Fruit fly (Drosophila melanogaster) whole organism, adult: ENCODE measurements around the gene CG5149.

Experiments
- CG1620 ChIP-seq: fragments of 200-800 bp; sonication (Bioruptor generic); optimal IDR thresholded peaks from 2 replicates; lab custom pipeline; 2016; ENCODE audit warnings: missing biosample characterization, missing genetic modification characterization
- CG33017 ChIP-seq: fragments of 200-800 bp; sonication (Bioruptor generic); optimal IDR thresholded peaks from 2 replicates; lab custom pipeline; 2018; ENCODE audit warnings: missing biosample characterization, mild to moderate bottlenecking, missing genetic modification characterization, moderate library complexity
- CG5204 ChIP-seq: fragments of 200-800 bp; sonication (Bioruptor generic); optimal IDR thresholded peaks from 2 replicates; lab custom pipeline; 2016; ENCODE audit warnings: missing biosample characterization, missing genetic modification characterization
- CG7101 ChIP-seq: fragments of 200-800 bp; sonication (Bioruptor generic); optimal IDR thresholded peaks from 2 replicates; lab custom pipeline; 2018; ENCODE audit warnings: missing biosample characterization, mild to moderate bottlenecking, missing genetic modification characterization, moderate library complexity
- Crg-1 ChIP-seq: fragments of 200-800 bp; sonication (Bioruptor generic); optimal IDR thresholded peaks from 2 replicates; lab custom pipeline; 2016; ENCODE audit warnings: missing biosample characterization, missing genetic modification characterization
- bab1 ChIP-seq: fragments of 200-800 bp; sonication (Bioruptor generic); optimal IDR thresholded peaks from 3 replicates; lab custom pipeline; 2019; ENCODE audit warnings: missing biosample characterization, mild to moderate bottlenecking, missing genetic modification characterization, moderate library complexity
- cic ChIP-seq: fragments of 200-800 bp; sonication (Bioruptor generic); optimal IDR thresholded peaks from 2 replicates; lab custom pipeline; 2017; ENCODE audit warnings: missing biosample characterization, mild to moderate bottlenecking, missing genetic modification characterization, moderate library complexity
- cnc ChIP-seq, 2 experiments: fragments of >200 bp; optimal IDR thresholded peaks; 2 replicates each; lab custom pipeline; 2017
- kay ChIP-seq: fragments of 200-800 bp; sonication (Bioruptor generic); peaks from one replicate; lab custom pipeline; 2016; ENCODE audit warnings: missing biosample characterization, missing genetic modification characterization, borderline replicate concordance
- ovo ChIP-seq: fragments of 200-800 bp; sonication (Bioruptor generic); optimal IDR thresholded peaks from 2 replicates; lab custom pipeline; 2016; ENCODE audit warnings: missing biosample characterization, missing genetic modification characterization
- pad ChIP-seq: fragments of 200-800 bp; sonication (Bioruptor generic); optimal IDR thresholded peaks from 3 replicates; lab custom pipeline; 2017; ENCODE audit warnings: missing biosample characterization, missing genetic modification characterization, mild to moderate bottlenecking, moderate library complexity, missing genetic modification reagents

- TF ChIP-seq Crg-1 (GFP tag; lab: Kevin White, UChicago): no peak
- TF ChIP-seq ovo (GFP tag; lab: Kevin White, UChicago): no peak
- TF ChIP-seq CG7101 (tag; lab: Kevin White, UChicago): no peak
- TF ChIP-seq CG33017: no peak
- TF ChIP-seq pad (GFP tag; lab: Kevin White, UChicago): no peak
- no peak for TF ChIP-seq CG5204
- TF ChIP-seq CG1620 (GFP tag; lab: Kevin White, UChicago): no peak
- TF ChIP-seq kay (GFP tag; lab: Kevin White, UChicago): no peak
- TF ChIP-seq cic (GFP tag; lab: Kevin White, UChicago): no peak
- no peak for TF ChIP-seq cnc (optimal IDR thresholded peaks at IDR 0.05; lab: Kevin White, UChicago)
- no peak for TF ChIP-seq bab1 (GFP tag; lab: Kevin White, UChicago)
Measured at dm6 chr2L:7376157-7376556, 11.9 kb downstream of the CG5149 start.
